Worm (Caenorhabditis elegans): Measurements from ENCODE around the gene fbxb-57.

The fbxb-57 gene

ce11 chrV:19299262-19299661 is 10.7 kb downstream of the fbxb-57 start, which contains the start of gene F55C9.14:
TSS of gene F55C9.14 (plus strand) at chrV:19299562.
- TF ChIP-seq hlh-17 (GFP tag; optimal IDR thresholded peaks at IDR 0.05; ENCODE audit: borderline replicate concordance) (no peak), sptf-1 (tag; optimal IDR thresholded peaks at IDR 0.05) (no peak), elt-3 (tag; optimal IDR thresholded peaks at IDR 0.05) (no peak), ztf-11 (tag; optimal IDR thresholded peaks at IDR 0.05) (no peak), jun-1 (tag; optimal IDR thresholded peaks at IDR 0.05) (no peak), nhr-19 (GFP tag; conservative IDR thresholded peaks at IDR 0.05) (no peak), lin-39 (tag; optimal IDR thresholded peaks at IDR 0.05) (no peak), unc-62 (GFP tag; optimal IDR thresholded peaks at IDR 0.05) (no peak), unc-98 (GFP tag; IDR thresholded peaks at IDR 0.05) (no peak), unc-30 (tag; optimal IDR thresholded peaks at IDR 0.05) (no peak), lin-35 (GFP tag; optimal IDR thresholded peaks at IDR 0.05) (no peak), nhr-237 (tag; optimal IDR thresholded peaks at IDR 0.05) (no peak), fkh-4 (tag; optimal IDR thresholded peaks at IDR 0.05; ENCODE audit: borderline replicate concordance) (no peak), nhr-76 (tag; optimal IDR thresholded peaks at IDR 0.05) (no peak), blmp-1 (tag; optimal IDR thresholded peaks at IDR 0.05) (no peak), C16A3.4 (tag; optimal IDR thresholded peaks at IDR 0.05) (no peak), fkh-8 (tag; optimal IDR thresholded peaks at IDR 0.05) (no peak), F16B12.6 (tag; optimal IDR thresholded peaks at IDR 0.05) (no peak)

- TF ChIP-seq lin-13 (GFP tag; optimal IDR thresholded peaks at IDR 0.05) = no peak
- 0 out of 2 replicates have a peak, but pooled peaks have one; percentile 3 for TF ChIP-seq nhr-19 (GFP tag; conservative IDR thresholded peaks at IDR 0.05)
Observed at ce11 chrV:19301934-19302333, 13.4 kb downstream of the fbxb-57 start, which contains the start of gene fbxb-62. TSS of gene fbxb-62 (minus strand) at chrV:19302034.

ce11 chrV:19303589-19304174 is 15.1 kb downstream of the fbxb-57 start, which contains the start of the genes fbxb-63 and fbxb-61:
TSS of gene fbxb-63 (minus strand) at chrV:19303730.
TSS of gene fbxb-61 (plus strand) at chrV:19304124.
- TF ChIP-seq irx-1 (tag; optimal IDR thresholded peaks at IDR 0.05) (no peak), pag-3 (tag; optimal IDR thresholded peaks at IDR 0.05; ENCODE audit: borderline replicate concordance, insufficient read depth) (no peak), nhr-12 (tag; optimal IDR thresholded peaks at IDR 0.05) (no peak)

- no peak for TF ChIP-seq ceh-8 (GFP tag; optimal IDR thresholded peaks at IDR 0.05)
- TF ChIP-seq nhr-90 (tag; optimal IDR thresholded peaks at IDR 0.05; ENCODE audit: poor library complexity) = no peak
- TF ChIP-seq skn-1 (tag; optimal IDR thresholded peaks at IDR 0.05) = no peak
- no peak for TF ChIP-seq unc-98 (GFP tag; IDR thresholded peaks at IDR 0.05)
- TF ChIP-seq elt-2 (tag; optimal IDR thresholded peaks at IDR 0.05) = no peak
- TF ChIP-seq alr-1 (tag; optimal IDR thresholded peaks at IDR 0.05; ENCODE audit: borderline replicate concordance) = no peak
- no peak for TF ChIP-seq unc-86 (tag; optimal IDR thresholded peaks at IDR 0.05)
- no peak for TF ChIP-seq sup-37 (GFP tag; optimal IDR thresholded peaks at IDR 0.05)
- no peak for TF ChIP-seq nhr-47 (tag; optimal IDR thresholded peaks at IDR 0.05)
- TF ChIP-seq C04F5.9 (tag; optimal IDR thresholded peaks at IDR 0.05) = no peak
- TF ChIP-seq aha-1 (tag; optimal IDR thresholded peaks at IDR 0.05) = no peak
- no peak for TF ChIP-seq lin-14 (GFP tag; optimal IDR thresholded peaks at IDR 0.05)
- TF ChIP-seq nhr-84 (tag; optimal IDR thresholded peaks at IDR 0.05) = no peak
- TF ChIP-seq nhr-237 (tag; optimal IDR thresholded peaks at IDR 0.05) = no peak
- TF ChIP-seq unc-130 (tag; optimal IDR thresholded peaks at IDR 0.05) = no peak
Observed at ce11 chrV:19306906-19307305, 18.4 kb downstream of the fbxb-57 start, which contains the start of gene F55C9.15. TSS of gene F55C9.15 (minus strand) at chrV:19307006.
